Worm (Caenorhabditis elegans): Measurements from ENCODE around the gene txt-11.

txt-11 gene

DNA sequence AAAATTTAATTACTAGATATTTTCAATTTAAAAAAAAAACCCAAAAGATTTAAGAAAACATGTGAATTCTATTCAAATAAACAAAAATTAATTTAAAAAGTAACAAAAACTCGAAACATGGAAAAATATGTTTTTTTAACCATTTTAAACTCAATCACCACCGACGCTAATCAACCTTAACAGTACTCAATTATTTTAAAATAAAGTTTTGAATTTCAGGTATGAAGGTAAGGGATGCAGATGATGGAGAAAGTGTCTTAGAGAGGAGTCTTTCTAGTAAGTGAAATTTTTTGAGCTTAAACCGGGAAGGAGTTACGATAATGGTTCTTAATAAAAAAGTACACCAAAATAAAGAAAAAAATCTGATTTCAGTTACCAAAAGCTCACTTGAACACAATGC is 50.4 kb downstream of the txt-11 start, which contains the start of gene slc-28.1:
Gene slc-28.1 (plus strand): TSS at position 301 of the 400 bp plus-strand sequence.
- TF ChIP-seq nhr-10 (tag; optimal IDR thresholded peaks at IDR 0.05) (no peak), mbf-1 (tag; optimal IDR thresholded peaks at IDR 0.05) (no peak), blmp-1 (tag; optimal IDR thresholded peaks at IDR 0.05; ENCODE audit: insufficient read depth) (no peak), nhr-77 (tag; optimal IDR thresholded peaks at IDR 0.05) (no peak), nhr-25 (tag; optimal IDR thresholded peaks at IDR 0.05) (no peak), fos-1 (tag; optimal IDR thresholded peaks at IDR 0.05) (no peak)

DNA sequence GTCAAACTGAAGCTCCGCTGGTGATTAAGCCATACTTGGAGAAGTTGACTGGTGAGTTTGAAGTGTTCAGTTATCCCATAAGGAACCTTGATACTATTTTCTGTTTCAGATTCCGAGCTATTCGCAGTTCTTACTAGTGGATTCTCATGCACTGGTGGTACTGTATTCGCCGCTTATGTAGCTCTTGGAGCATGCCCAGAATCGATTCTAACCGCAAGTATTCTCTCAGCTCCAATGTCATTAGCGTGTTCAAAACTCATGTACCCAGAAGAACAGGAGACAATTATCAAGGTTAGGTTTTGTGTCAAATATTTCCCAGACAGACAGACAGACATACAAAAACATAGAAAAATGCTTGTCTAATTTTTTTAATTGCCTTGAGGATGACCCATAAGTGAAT is 51.8 kb downstream of the txt-11 start:
- TF ChIP-seq fos-1 (tag; optimal IDR thresholded peaks at IDR 0.05) (no peak), nhr-11 (tag; optimal IDR thresholded peaks at IDR 0.05) (no peak)

Measured in whole organism, L2 larva.